Fruit fly (Drosophila melanogaster) whole organism, wandering third instar larva: Measurements from ENCODE around the gene sit.

Experiments used
- Abd-B ChIP-seq: fragments of >200 bp; optimal IDR thresholded peaks from 2 replicates; lab custom pipeline; 2017; ENCODE audit warnings: missing biosample characterization, missing genetic modification characterization
- CG32264 ChIP-seq: fragments of 200-800 bp; sonication (Bioruptor generic); optimal IDR thresholded peaks from 2 replicates; lab custom pipeline; 2016; ENCODE audit warnings: missing biosample characterization, missing genetic modification characterization
- CrebA ChIP-seq: fragments of 200-800 bp; sonication (Bioruptor generic); optimal IDR thresholded peaks from 2 replicates; lab custom pipeline; 2016; ENCODE audit warnings: missing biosample characterization, mild to moderate bottlenecking, missing genetic modification characterization, borderline replicate concordance
- GATAd ChIP-seq: sonication (Bioruptor generic); optimal IDR thresholded peaks from 2 replicates; lab custom pipeline; 2016; ENCODE audit warnings: missing biosample characterization, missing genetic modification characterization
- Mio ChIP-seq: sonication (Bioruptor generic); optimal IDR thresholded peaks from 2 replicates; lab custom pipeline; 2016; ENCODE audit warnings: missing biosample characterization, missing genetic modification characterization
- Sp1 ChIP-seq: fragments of 200-800 bp; sonication (Bioruptor generic); optimal IDR thresholded peaks from 3 replicates; lab custom pipeline; 2019; ENCODE audit warnings: missing biosample characterization, mild to moderate bottlenecking, missing genetic modification characterization, moderate library complexity
- Vsx2 ChIP-seq: fragments of 200-300, 225-300 bp; sonication (Bioruptor generic); optimal IDR thresholded peaks from 2 replicates; lab custom pipeline; 2018; ENCODE audit warnings: missing biosample characterization, missing genetic modification characterization; ENCODE audit not compliant: partially characterized antibody
- brk ChIP-seq: fragments of 200-800 bp; sonication (Bioruptor generic); optimal IDR thresholded peaks from 2 replicates; lab custom pipeline; 2016; ENCODE audit warnings: missing biosample characterization, mild to moderate bottlenecking, missing genetic modification characterization
- dl ChIP-seq, 2 experiments: fragments of 175-275, 200-275 bp in 1 of 2; fragments of 200-275 bp in 1 of 2; sonication (Bioruptor generic); optimal IDR thresholded peaks; lab custom pipeline; 2018; ENCODE audit warnings: mild to moderate bottlenecking in 2 of 2, missing biosample characterization in 2 of 2, missing genetic modification characterization in 2 of 2, moderate library complexity in 2 of 2; ENCODE audit not compliant: partially characterized antibody in 2 of 2, insufficient read depth in 1 of 2
- fru ChIP-seq: fragments of 200-800 bp; sonication (Bioruptor generic); optimal IDR thresholded peaks from 3 replicates; lab custom pipeline; 2016; ENCODE audit warnings: missing biosample characterization, mild to moderate bottlenecking, missing genetic modification characterization
- h ChIP-seq: fragments of 200-800 bp; sonication (Bioruptor generic); optimal IDR thresholded peaks from 3 replicates; lab custom pipeline; 2016; ENCODE audit warnings: missing biosample characterization, mild to moderate bottlenecking, missing genetic modification characterization
- lola ChIP-seq: fragments of >200 bp; optimal IDR thresholded peaks from 2 replicates; lab custom pipeline; 2017; ENCODE audit warnings: missing biosample characterization, missing genetic modification characterization
- pan ChIP-seq: fragments of >200 bp; optimal IDR thresholded peaks from 2 replicates; lab custom pipeline; 2017

dm6 chr3R:22540686-22541085 lies 21.7 kb downstream of the sit start:
- no peak for TF ChIP-seq lola (GFP tag; lab: Kevin White, UChicago)
- no peak for TF ChIP-seq brk (GFP tag; lab: Kevin White, UChicago)
- TF ChIP-seq Sp1: no peak
- no peak for TF ChIP-seq CrebA (GFP tag; lab: Kevin White, UChicago)
- TF ChIP-seq dl (GFP tag; optimal IDR thresholded peaks at IDR 0.05; lab: Kevin White, UChicago; ENCODE audit: insufficient read depth in 1 of 2, partially characterized antibody in 2 of 2): no peak
- TF ChIP-seq Vsx2 (GFP tag; lab: Kevin White, UChicago): no peak
- no peak for TF ChIP-seq h
- no peak for TF ChIP-seq Abd-B (GFP tag; lab: Kevin White, UChicago)
- TF ChIP-seq CG32264 (GFP tag; lab: Kevin White, UChicago): no peak
- no peak for TF ChIP-seq GATAd (GFP tag; lab: Kevin White, UChicago)
- no peak for TF ChIP-seq Mio (GFP tag; lab: Kevin White, UChicago)
- no peak for TF ChIP-seq fru (GFP tag; lab: Kevin White, UChicago)
- no peak for TF ChIP-seq pan (lab: Kevin White, UChicago)
